Fruit fly (Drosophila melanogaster): ENCODE measurements around the gene SMSr.

SMSr gene

DNA sequence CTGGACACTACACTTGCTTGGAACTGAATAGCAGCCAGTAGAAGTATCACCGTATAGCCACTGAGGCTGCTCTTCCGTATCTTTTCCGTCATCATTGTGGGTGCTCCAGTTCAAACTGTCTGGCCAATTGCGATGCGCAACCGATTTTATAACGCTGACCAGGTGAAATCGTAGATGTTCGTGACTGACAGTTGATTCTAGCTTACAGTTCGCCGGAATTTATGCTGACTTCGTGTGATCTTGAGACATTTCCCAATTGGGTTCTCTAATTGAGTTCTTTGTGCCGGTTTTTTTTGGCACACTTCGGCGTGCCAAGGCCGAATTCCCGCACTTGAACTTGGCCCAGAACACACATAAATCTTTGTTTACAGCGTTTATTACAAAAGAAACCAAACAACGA lies 34.3 kb downstream of the SMSr start, which contains the start of gene CG14834:
CG14834 (minus strand) TSS at position 173 of the 400 bp plus-strand sequence.
- no peak for TF ChIP-seq toe (GFP tag; optimal IDR thresholded peaks at IDR 0.05)
- TF ChIP-seq tj (GFP tag; optimal IDR thresholded peaks at IDR 0.05) = peak; percentile 93
- no peak for TF ChIP-seq cnc (optimal IDR thresholded peaks at IDR 0.05)
- no peak for TF ChIP-seq cic (GFP tag; optimal IDR thresholded peaks at IDR 0.05)
- no peak for TF ChIP-seq kay (GFP tag; ENCODE audit: borderline replicate concordance)
- TF ChIP-seq CG14711 (tag; optimal IDR thresholded peaks at IDR 0.05) = no peak
- no peak for TF ChIP-seq Clk (GFP tag; optimal IDR thresholded peaks at IDR 0.05)
- no peak for TF ChIP-seq ovo (GFP tag; optimal IDR thresholded peaks at IDR 0.05)

DNA sequence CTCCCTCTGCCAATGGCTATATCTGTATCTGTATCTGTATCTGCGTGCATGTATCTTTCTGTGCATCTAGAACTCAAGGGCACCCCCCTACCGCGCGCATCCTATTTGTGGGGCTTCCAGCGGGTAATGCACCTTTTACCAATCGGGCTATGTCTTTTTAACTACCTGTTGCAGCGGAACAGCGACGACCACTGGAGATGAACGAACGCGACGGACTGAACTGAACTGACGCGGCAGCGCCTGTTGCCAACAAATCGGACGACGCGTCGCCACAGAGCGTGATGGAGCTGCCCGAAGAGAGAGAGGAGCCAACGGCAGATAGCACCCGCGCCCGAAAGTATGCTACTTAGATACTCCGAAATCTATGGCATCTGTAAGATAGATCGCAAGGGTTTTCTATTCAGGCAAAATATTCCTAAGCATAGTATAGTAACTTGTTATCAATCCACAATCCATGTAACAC lies 36.3 kb downstream of the SMSr start, which contains the start of gene Cln7:
Cln7 (minus strand) TSS at position 219 of the 463 bp plus-strand sequence.
- TF ChIP-seq bab1 (GFP tag; optimal IDR thresholded peaks at IDR 0.05) (peak; percentile 96), CG7101 (tag; optimal IDR thresholded peaks at IDR 0.05) (peak; percentile 58), CG7045 (GFP tag; optimal IDR thresholded peaks at IDR 0.05) (peak; percentile 60), Hr96 (GFP tag; optimal IDR thresholded peaks at IDR 0.05) (no peak), CG33017 (tag; optimal IDR thresholded peaks at IDR 0.05) (peak; percentile 80), Mnt (GFP tag; optimal IDR thresholded peaks at IDR 0.05) (peak; percentile 84), tj (GFP tag; optimal IDR thresholded peaks at IDR 0.05) (peak; percentile 74), kay (GFP tag; ENCODE audit: borderline replicate concordance) (no peak), toe (GFP tag; optimal IDR thresholded peaks at IDR 0.05) (no peak), CG11617 (GFP tag; optimal IDR thresholded peaks at IDR 0.05) (peak; percentile 86), CG12768 (GFP tag; optimal IDR thresholded peaks at IDR 0.05) (peak; percentile 95), cnc (optimal IDR thresholded peaks at IDR 0.05) (no peak), pad (GFP tag; optimal IDR thresholded peaks at IDR 0.05) (peak; percentile 48), CG5204 (GFP tag; optimal IDR thresholded peaks at IDR 0.05) (no peak), ovo (GFP tag; optimal IDR thresholded peaks at IDR 0.05) (peak; percentile 76), cic (GFP tag; optimal IDR thresholded peaks at IDR 0.05) (peak; percentile 97), CG14711 (tag; optimal IDR thresholded peaks at IDR 0.05) (peak; percentile 46), Clk (GFP tag; optimal IDR thresholded peaks at IDR 0.05) (peak; percentile 80), Crg-1 (GFP tag; optimal IDR thresholded peaks at IDR 0.05) (peak; percentile 36), CG1620 (GFP tag; optimal IDR thresholded peaks at IDR 0.05) (peak; percentile 52)

DNA sequence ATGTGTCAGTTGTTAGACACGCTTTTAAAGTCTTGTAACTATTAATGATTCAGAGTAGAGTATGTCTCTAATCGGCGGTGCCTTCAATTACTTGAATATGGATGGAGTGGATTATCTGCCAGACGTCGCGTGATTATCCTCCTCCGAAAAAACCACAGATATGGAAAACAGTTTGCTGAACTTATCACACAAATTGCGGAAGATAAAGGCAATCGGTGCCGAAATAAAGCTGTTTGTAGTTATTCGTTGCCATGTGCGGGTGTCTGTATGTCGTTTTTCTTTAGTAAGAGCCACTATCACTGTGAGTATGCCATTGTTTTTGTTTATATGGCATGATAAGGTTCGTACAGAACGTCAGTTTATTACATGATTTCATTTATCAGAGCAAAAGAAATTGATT lies 37.3 kb downstream of the SMSr start:
- TF ChIP-seq cic (GFP tag; optimal IDR thresholded peaks at IDR 0.05) (peak; percentile 29), Clk (GFP tag; optimal IDR thresholded peaks at IDR 0.05) (no peak), Mnt (GFP tag; optimal IDR thresholded peaks at IDR 0.05) (peak; percentile 9)

DNA sequence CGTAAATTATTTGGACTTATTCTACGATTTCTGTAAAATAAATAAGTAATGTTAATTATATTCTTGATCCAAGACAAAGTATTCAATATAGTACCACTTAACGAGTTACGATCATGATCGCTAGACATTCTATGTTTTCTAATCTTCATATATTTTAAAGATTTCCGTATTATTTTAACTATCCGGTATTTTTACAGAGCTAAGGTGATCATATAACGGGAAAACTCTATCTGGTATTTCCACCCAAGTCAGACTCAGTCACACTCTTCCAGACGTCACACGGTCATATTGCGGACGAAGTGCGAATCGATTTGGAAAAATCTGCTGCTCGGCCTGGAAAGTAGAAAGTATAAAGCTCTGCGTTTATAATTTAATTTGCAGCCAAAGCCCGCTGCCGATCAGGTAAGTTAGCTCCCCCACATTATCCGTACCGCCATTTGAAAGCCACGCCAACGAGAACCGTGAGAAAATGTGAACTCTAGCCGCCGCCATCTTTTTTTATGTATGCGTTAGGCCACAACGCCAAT lies 42.0 kb downstream of the SMSr start, which contains the start of the genes lark and eco:
lark (plus strand) TSS at position 51 of the 527 bp plus-strand sequence.
eco (minus strand) TSS at position 125 of the 527 bp plus-strand sequence.
- TF ChIP-seq bab1 (GFP tag; optimal IDR thresholded peaks at IDR 0.05) (peak; percentile 67), Mnt (GFP tag; optimal IDR thresholded peaks at IDR 0.05) (peak; percentile 11), CG14711 (tag; optimal IDR thresholded peaks at IDR 0.05) (peak; percentile 61), CG33017 (tag; optimal IDR thresholded peaks at IDR 0.05) (no peak), kay (GFP tag; ENCODE audit: borderline replicate concordance) (no peak), cic (GFP tag; optimal IDR thresholded peaks at IDR 0.05) (no peak), CG12768 (GFP tag; optimal IDR thresholded peaks at IDR 0.05) (peak; percentile 3), tj (GFP tag; optimal IDR thresholded peaks at IDR 0.05) (no peak)

DNA sequence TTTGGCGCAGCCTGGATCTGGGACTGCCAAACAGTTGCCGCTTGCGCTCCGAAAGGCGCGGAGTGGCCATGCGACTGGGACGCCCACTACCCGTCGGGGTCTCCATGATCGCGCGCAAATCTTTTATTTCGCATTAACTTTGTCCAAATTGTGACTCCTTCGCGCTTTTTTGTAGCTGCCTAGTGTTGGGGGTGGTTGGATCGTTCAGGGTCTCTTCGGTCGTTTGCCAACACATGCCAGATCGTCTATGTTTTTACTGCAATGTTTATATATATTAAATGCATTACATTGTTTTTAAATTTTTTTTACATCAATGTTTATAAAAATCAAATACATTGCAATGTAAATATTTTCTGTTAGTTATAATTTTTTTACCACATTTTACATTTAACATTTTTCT lies 42.5 kb downstream of the SMSr start:
- peak; percentile 20 for TF ChIP-seq ovo (GFP tag; optimal IDR thresholded peaks at IDR 0.05)
- TF ChIP-seq CG12768 (GFP tag; optimal IDR thresholded peaks at IDR 0.05) = peak; percentile 31
- no peak for TF ChIP-seq CG7045 (GFP tag; optimal IDR thresholded peaks at IDR 0.05)
- TF ChIP-seq Hr96 (GFP tag; optimal IDR thresholded peaks at IDR 0.05) = no peak
- TF ChIP-seq cic (GFP tag; optimal IDR thresholded peaks at IDR 0.05) = no peak
- peak; percentile 2 for TF ChIP-seq Mnt (GFP tag; optimal IDR thresholded peaks at IDR 0.05)
- no peak for TF ChIP-seq Clk (GFP tag; optimal IDR thresholded peaks at IDR 0.05)
- TF ChIP-seq CG7101 (tag; optimal IDR thresholded peaks at IDR 0.05) = peak; percentile 54
- TF ChIP-seq pad (GFP tag; optimal IDR thresholded peaks at IDR 0.05) = peak; percentile 50
- peak; percentile 52 for TF ChIP-seq CG1620 (GFP tag; optimal IDR thresholded peaks at IDR 0.05)
- TF ChIP-seq CG14711 (tag; optimal IDR thresholded peaks at IDR 0.05) = no peak
- no peak for TF ChIP-seq tj (GFP tag; optimal IDR thresholded peaks at IDR 0.05)
- TF ChIP-seq bab1 (GFP tag; optimal IDR thresholded peaks at IDR 0.05) = no peak
- TF ChIP-seq cnc (optimal IDR thresholded peaks at IDR 0.05) = no peak
- no peak for TF ChIP-seq CG5204 (GFP tag; optimal IDR thresholded peaks at IDR 0.05)
- peak; percentile 66 for TF ChIP-seq Crg-1 (GFP tag; optimal IDR thresholded peaks at IDR 0.05)
- no peak for TF ChIP-seq toe (GFP tag; optimal IDR thresholded peaks at IDR 0.05)
- no peak for TF ChIP-seq CG33017 (tag; optimal IDR thresholded peaks at IDR 0.05)

DNA sequence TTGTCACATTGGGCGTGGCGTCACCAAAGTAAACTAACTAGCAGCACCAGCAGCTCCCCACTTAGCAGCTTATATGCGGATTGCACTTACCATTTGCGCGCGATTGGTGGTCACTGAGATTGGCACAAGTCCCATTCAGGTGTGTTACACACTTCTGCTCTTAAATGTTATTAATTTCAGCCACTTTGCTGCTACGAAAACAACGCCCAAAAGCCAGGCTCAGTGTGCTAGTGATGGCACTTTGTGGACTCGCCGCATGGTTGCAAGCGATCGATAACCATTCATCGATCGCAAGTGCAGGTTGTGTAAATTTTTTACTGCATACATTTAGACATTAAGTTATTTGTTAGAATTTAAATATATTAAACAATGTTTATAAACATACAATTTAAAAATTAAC lies 46.3 kb downstream of the SMSr start, which contains the start of the genes wrm1 and wrm2:
wrm1 (minus strand) TSS at position 237 of the 400 bp plus-strand sequence.
wrm2 (minus strand) TSS at position 237 of the 400 bp plus-strand sequence.
- no peak for TF ChIP-seq toe (GFP tag; optimal IDR thresholded peaks at IDR 0.05)
- peak; percentile 55 for TF ChIP-seq Mnt (GFP tag; optimal IDR thresholded peaks at IDR 0.05)
- no peak for TF ChIP-seq Clk (GFP tag; optimal IDR thresholded peaks at IDR 0.05)
- no peak for TF ChIP-seq CG7101 (tag; optimal IDR thresholded peaks at IDR 0.05)
- peak; percentile 5 for TF ChIP-seq CG14711 (tag; optimal IDR thresholded peaks at IDR 0.05)
- no peak for TF ChIP-seq CG1620 (GFP tag; optimal IDR thresholded peaks at IDR 0.05)
- no peak for TF ChIP-seq Hr96 (GFP tag; optimal IDR thresholded peaks at IDR 0.05)
- no peak for TF ChIP-seq kay (GFP tag; ENCODE audit: borderline replicate concordance)
- TF ChIP-seq CG33017 (tag; optimal IDR thresholded peaks at IDR 0.05) = no peak
- no peak for TF ChIP-seq CG12768 (GFP tag; optimal IDR thresholded peaks at IDR 0.05)
- TF ChIP-seq CG11617 (GFP tag; optimal IDR thresholded peaks at IDR 0.05) = no peak
- no peak for TF ChIP-seq pad (GFP tag; optimal IDR thresholded peaks at IDR 0.05)
- no peak for TF ChIP-seq Crg-1 (GFP tag; optimal IDR thresholded peaks at IDR 0.05)
- TF ChIP-seq CG7045 (GFP tag; optimal IDR thresholded peaks at IDR 0.05) = no peak
- TF ChIP-seq CG5204 (GFP tag; optimal IDR thresholded peaks at IDR 0.05) = no peak
- peak; percentile 52 for TF ChIP-seq bab1 (GFP tag; optimal IDR thresholded peaks at IDR 0.05)
- no peak for TF ChIP-seq tj (GFP tag; optimal IDR thresholded peaks at IDR 0.05)
- TF ChIP-seq cnc (optimal IDR thresholded peaks at IDR 0.05) = no peak
- TF ChIP-seq cic (GFP tag; optimal IDR thresholded peaks at IDR 0.05) = no peak

All from whole organism, adult.